Worm (Caenorhabditis elegans) whole organism, L1 larva: Measurements from ENCODE around the gene mrpl-1.

Experiments
- C04F5.9 ChIP-seq: sonication (generic microtip); optimal IDR thresholded peaks from 2 replicates; lab custom pipeline; 2016; ENCODE audit warnings: missing genetic modification characterization, missing compliant biosample characterization
- C16A3.4 ChIP-seq: fragments of 150-350 bp; optimal IDR thresholded peaks from 2 replicates; lab custom pipeline; 2014; ENCODE audit warnings: missing biosample characterization, missing genetic modification characterization
- C34B4.2 ChIP-seq: sonication (generic microtip); optimal IDR thresholded peaks from 2 replicates; lab custom pipeline; 2017; ENCODE audit warnings: mild to moderate bottlenecking, missing genetic modification characterization, missing compliant biosample characterization
- Y116A8C.19 ChIP-seq: sonication (generic microtip); optimal IDR thresholded peaks from 2 replicates; lab custom pipeline; 2016; ENCODE audit warnings: missing compliant biosample characterization, missing genetic modification characterization, borderline replicate concordance
- blmp-1 ChIP-seq: fragments of 150-350 bp; optimal IDR thresholded peaks from 2 replicates; lab custom pipeline; 2014; ENCODE audit warnings: missing biosample characterization, missing genetic modification characterization
- dpl-1 ChIP-seq, 3 experiments: fragments of 150-350 bp in 2 of 3; sonication (generic microtip) in 1 of 3; optimal IDR thresholded peaks; 2 replicates each; lab custom pipeline; 2014 to 2017; ENCODE audit warnings: missing biosample characterization in 3 of 3, missing genetic modification characterization in 3 of 3, missing genetic modification reagents in 3 of 3
- dsc-1 ChIP-seq: sonication (generic microtip); optimal IDR thresholded peaks from 2 replicates; lab custom pipeline; 2016; ENCODE audit warnings: mild to moderate bottlenecking, missing genetic modification characterization, missing compliant biosample characterization
- efl-1 ChIP-seq, 4 experiments: fragments of 150-350 bp; optimal IDR thresholded peaks in 3 of 4; peaks in 1 of 4; 1 replicate in 1 of 4; 2 replicates in 3 of 4; lab custom pipeline; 2014; ENCODE audit warnings: missing biosample characterization in 2 of 4, missing genetic modification characterization in 2 of 4, missing genetic modification reagents in 2 of 4
- efl-3 ChIP-seq: fragments of 200-800 bp; sonication (Bioruptor generic); optimal IDR thresholded peaks from 2 replicates; lab custom pipeline; 2018; ENCODE audit warnings: mild to moderate bottlenecking, missing genetic modification characterization, missing compliant biosample characterization
- elt-2 ChIP-seq: sonication (generic microtip); optimal IDR thresholded peaks from 2 replicates; lab custom pipeline; 2016; ENCODE audit warnings: missing genetic modification characterization, mild to moderate bottlenecking, inconsistent platforms, missing compliant biosample characterization, missing genetic modification reagents
- fkh-10 ChIP-seq: sonication (generic microtip); optimal IDR thresholded peaks from 2 replicates; lab custom pipeline; 2017; ENCODE audit warnings: missing biosample characterization, missing genetic modification reagents, missing genetic modification characterization
- fkh-4 ChIP-seq: sonication (generic microtip); optimal IDR thresholded peaks from 2 replicates; lab custom pipeline; 2016; ENCODE audit warnings: missing compliant biosample characterization, missing genetic modification characterization, borderline replicate concordance
- hlh-17 ChIP-seq: fragments of 200-800 bp; sonication (Bioruptor generic); optimal IDR thresholded peaks from 2 replicates; lab custom pipeline; 2018; ENCODE audit warnings: missing genetic modification characterization, mild to moderate bottlenecking, missing compliant biosample characterization, moderate library complexity, borderline replicate concordance
- hpl-2 ChIP-seq: fragments of 150-350 bp; optimal IDR thresholded peaks from 2 replicates; lab custom pipeline; 2014; ENCODE audit warnings: missing biosample characterization, missing genetic modification reagents, missing genetic modification characterization
- irx-1 ChIP-seq: sonication (generic microtip); optimal IDR thresholded peaks from 2 replicates; lab custom pipeline; 2016; ENCODE audit warnings: missing genetic modification characterization, missing compliant biosample characterization
- jun-1 ChIP-seq: fragments of 150-350 bp; optimal IDR thresholded peaks from 2 replicates; lab custom pipeline; 2014; ENCODE audit warnings: missing biosample characterization, missing genetic modification reagents, missing genetic modification characterization
- lin-13 ChIP-seq: fragments of 150-350 bp; optimal IDR thresholded peaks from 2 replicates; lab custom pipeline; 2014; ENCODE audit warnings: missing biosample characterization, missing genetic modification reagents, missing genetic modification characterization
- lin-14 ChIP-seq: fragments of 200-800 bp; sonication (Bioruptor generic); optimal IDR thresholded peaks from 2 replicates; lab custom pipeline; 2018; ENCODE audit warnings: mild to moderate bottlenecking, missing genetic modification characterization, moderate library complexity, missing compliant biosample characterization
- lin-15B ChIP-seq: fragments of 150-350 bp; sonication (generic microtip); optimal IDR thresholded peaks from 3 replicates; lab custom pipeline; 2014; ENCODE audit warnings: missing biosample characterization, missing genetic modification characterization
- mef-2 ChIP-seq: fragments of 150-350 bp; optimal IDR thresholded peaks from 2 replicates; lab custom pipeline; 2014; ENCODE audit warnings: missing biosample characterization, missing genetic modification characterization
- nhr-12 ChIP-seq: sonication (generic microtip); optimal IDR thresholded peaks from 2 replicates; lab custom pipeline; 2017; ENCODE audit warnings: missing biosample characterization, missing genetic modification characterization
- nhr-71 ChIP-seq: sonication (generic microtip); optimal IDR thresholded peaks from 2 replicates; lab custom pipeline; 2016; ENCODE audit warnings: mild to moderate bottlenecking, missing genetic modification characterization, moderate library complexity, missing compliant biosample characterization
- nhr-84 ChIP-seq: sonication (generic microtip); optimal IDR thresholded peaks from 2 replicates; lab custom pipeline; 2017; ENCODE audit warnings: missing biosample characterization, missing genetic modification characterization
- pag-3 ChIP-seq: sonication (generic microtip); optimal IDR thresholded peaks from 2 replicates; lab custom pipeline; 2017; ENCODE audit warnings: missing genetic modification characterization, mild to moderate bottlenecking, missing compliant biosample characterization, antibody characterized with exemption, borderline replicate concordance; ENCODE audit not compliant: insufficient read depth
- rnt-1 ChIP-seq: sonication (generic microtip); optimal IDR thresholded peaks from 2 replicates; lab custom pipeline; 2016; ENCODE audit warnings: mild to moderate bottlenecking, missing genetic modification characterization, moderate library complexity, missing compliant biosample characterization
- skn-1 ChIP-seq: fragments of 150-350 bp; optimal IDR thresholded peaks from 2 replicates; lab custom pipeline; 2014; ENCODE audit warnings: missing biosample characterization, missing genetic modification characterization
- snu-23 ChIP-seq: sonication (generic microtip); optimal IDR thresholded peaks from 2 replicates; lab custom pipeline; 2016; ENCODE audit warnings: missing genetic modification characterization, missing compliant biosample characterization
- unc-130 ChIP-seq: fragments of 150-350 bp; optimal IDR thresholded peaks from 2 replicates; lab custom pipeline; 2017; ENCODE audit warnings: missing biosample characterization, missing genetic modification characterization, inconsistent platforms
- unc-62 ChIP-seq: fragments of 150-350 bp; optimal IDR thresholded peaks from 2 replicates; lab custom pipeline; 2014; ENCODE audit warnings: missing biosample characterization, missing genetic modification reagents, missing genetic modification characterization
- zag-1 ChIP-seq: fragments of 150-350 bp; optimal IDR thresholded peaks from 2 replicates; lab custom pipeline; 2014; ENCODE audit warnings: missing biosample characterization, missing genetic modification characterization
- zip-4 ChIP-seq: fragments of 200-800 bp; sonication (Bioruptor generic); optimal IDR thresholded peaks from 2 replicates; lab custom pipeline; 2018; ENCODE audit warnings: mild to moderate bottlenecking, missing genetic modification characterization, moderate library complexity, missing compliant biosample characterization
- ztf-11 ChIP-seq, 2 experiments: sonication (generic microtip); optimal IDR thresholded peaks; 2 replicates each; lab custom pipeline; 2016 to 2017; ENCODE audit warnings: missing genetic modification characterization in 2 of 2, missing biosample characterization in 1 of 2, missing compliant biosample characterization in 1 of 2

The mrpl-1 gene

ce11 chrIV:7734173-7734572 is 24.7 kb upstream of the mrpl-1 start:
- TF ChIP-seq nhr-84 (tag; lab: Kevin White, UChicago) (no peak), ztf-11 (tag; optimal IDR thresholded peaks at IDR 0.05; lab: Kevin White, UChicago) (no peak), zag-1 (tag; lab: Kevin White, UChicago) (no peak), lin-15B (tag; lab: Kevin White, UChicago) (no peak)

DNA sequence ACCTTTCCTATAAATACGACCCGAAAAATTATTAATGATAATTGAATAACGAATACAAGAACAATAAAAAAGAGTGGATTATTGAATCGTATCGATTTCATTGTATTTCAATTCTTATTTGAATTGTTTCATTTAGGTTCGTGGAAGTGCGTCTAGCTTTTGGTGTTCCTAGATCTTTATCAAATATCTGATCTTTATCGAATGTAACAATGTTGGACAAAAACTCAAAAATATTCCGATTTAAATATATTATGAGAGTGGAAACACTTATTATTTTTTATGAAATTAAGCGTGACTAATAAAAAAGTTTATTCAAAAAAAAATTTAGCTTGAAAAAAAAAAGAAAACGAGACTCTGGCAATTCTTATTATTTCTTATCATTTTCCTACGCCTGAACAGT is 22.5 kb upstream of the mrpl-1 start, which contains the start of the genes C50F7.9 and C50F7.3:
C50F7.9 (minus strand) TSS at position 101 of the 400 bp plus-strand sequence.
C50F7.3 (plus strand) TSS at position 370 of the 400 bp plus-strand sequence.
- TF ChIP-seq snu-23 (GFP tag; lab: Kevin White, UChicago) (no peak), elt-2 (tag; lab: Kevin White, UChicago) (no peak), C16A3.4 (tag; lab: Kevin White, UChicago) (no peak), Y116A8C.19 (tag; lab: Kevin White, UChicago) (no peak), C34B4.2 (tag; lab: Kevin White, UChicago) (no peak), nhr-12 (tag; lab: Kevin White, UChicago) (no peak), irx-1 (tag; lab: Kevin White, UChicago) (no peak), lin-13 (GFP tag; lab: Kevin White, UChicago) (no peak), pag-3 (tag; lab: Kevin White, UChicago) (no peak), efl-3 (GFP tag; lab: Kevin White, UChicago) (no peak), fkh-4 (no peak), skn-1 (tag; lab: Kevin White, UChicago) (no peak), hlh-17 (no peak), unc-62 (GFP tag; lab: Kevin White, UChicago) (no peak), mef-2 (tag; lab: Kevin White, UChicago) (no peak)

- TF ChIP-seq efl-1 (optimal IDR thresholded peaks at IDR 0.05; lab: Kevin White, UChicago) (no peak), efl-1 (GFP tag; optimal IDR thresholded peaks at IDR 0.05 in 1 of 2; lab: Kevin White, UChicago) (peak in 1 of 2 experiments; percentile 53), zip-4 (GFP tag; lab: Kevin White, UChicago) (peak; percentile 51), pag-3 (tag; lab: Kevin White, UChicago) (no peak), dpl-1 (GFP tag; optimal IDR thresholded peaks at IDR 0.05; lab: Kevin White, UChicago) (no peak)
Measured at ce11 chrIV:7728402-7728963, 19.0 kb upstream of the mrpl-1 start, which contains the start of gene sucg-1. sucg-1 (plus strand) TSS chrIV:7728913.

DNA sequence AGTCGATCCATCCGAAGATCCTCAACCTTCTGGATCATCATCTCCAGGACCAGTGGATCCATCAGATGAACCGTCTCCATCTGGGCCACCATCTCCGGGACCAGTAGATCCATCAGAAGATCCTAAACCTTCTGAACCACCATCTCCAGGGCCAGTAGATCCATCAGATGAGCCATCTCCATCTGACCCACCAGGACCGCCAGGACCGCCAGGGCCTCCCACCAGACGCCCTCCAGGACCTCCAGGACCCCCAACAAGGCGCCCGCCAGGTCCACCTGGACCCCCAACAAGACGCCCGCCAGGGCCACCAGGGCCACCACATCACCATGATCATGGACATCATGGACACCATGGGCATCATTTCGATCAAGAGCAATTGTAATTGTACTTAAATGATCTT is 17.8 kb upstream of the mrpl-1 start:
- no peak for TF ChIP-seq efl-1 (optimal IDR thresholded peaks at IDR 0.05; lab: Kevin White, UChicago)
- TF ChIP-seq efl-1 (GFP tag; optimal IDR thresholded peaks at IDR 0.05 in 1 of 2; lab: Kevin White, UChicago): peak in 1 of 2 experiments; percentile 25
- TF ChIP-seq mef-2 (tag; lab: Kevin White, UChicago): no peak
- no peak for TF ChIP-seq fkh-10

DNA sequence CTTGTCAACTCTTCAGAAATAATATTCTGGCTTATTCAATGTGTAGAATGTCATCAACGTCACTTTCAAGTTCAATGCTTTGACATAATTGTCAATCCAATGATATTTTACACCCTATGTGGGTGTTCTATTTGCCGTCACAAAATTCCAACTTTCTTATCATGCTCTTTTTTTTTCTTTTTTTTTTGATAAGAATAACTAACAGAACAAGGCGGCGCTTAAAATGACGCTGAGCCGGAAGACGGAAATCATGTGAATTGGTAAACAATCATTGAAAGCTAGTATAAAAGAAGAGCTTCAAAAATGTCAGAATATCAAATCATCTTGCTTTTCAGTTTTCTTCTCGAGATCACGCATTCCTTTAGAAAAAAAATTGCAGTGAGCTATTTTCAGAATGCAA is 16.8 kb upstream of the mrpl-1 start, which contains the start of gene C50F7.5:
C50F7.5 (plus strand) TSS at position 395 of the 400 bp plus-strand sequence.
- TF ChIP-seq elt-2 (tag; lab: Kevin White, UChicago) (peak; percentile 58), jun-1 (tag; lab: Kevin White, UChicago) (no peak), blmp-1 (tag; lab: Kevin White, UChicago) (no peak)

- TF ChIP-seq dsc-1 (peak; percentile 26), lin-14 (peak; percentile 32), efl-3 (GFP tag; lab: Kevin White, UChicago) (no peak)
Measured at ce11 chrIV:7724912-7725311, 15.4 kb upstream of the mrpl-1 start.

- TF ChIP-seq rnt-1 (tag; lab: Kevin White, UChicago) (peak; percentile 41), hpl-2 (GFP tag; lab: Kevin White, UChicago) (no peak), nhr-12 (tag; lab: Kevin White, UChicago) (no peak), unc-130 (tag; lab: Kevin White, UChicago) (no peak), nhr-71 (tag; lab: Kevin White, UChicago) (peak; percentile 16), C04F5.9 (tag; lab: Kevin White, UChicago) (no peak)
Measured at ce11 chrIV:7723555-7723954, 14.1 kb upstream of the mrpl-1 start.
